Worm (Caenorhabditis elegans): ENCODE data around the gene F39G3.4.
A peak's percentile ranks its signal among the peaks of the same experiment; 100 is the strongest.

Gene F39G3.4

ce11 chrV:4720884-4721464 lies 3.6 kb upstream of the F39G3.4 start:
- TF ChIP-seq nhr-80 (tag; optimal IDR thresholded peaks at IDR 0.05) (peak; percentile 72), Y53G8AR.9 (GFP tag; conservative IDR thresholded peaks at IDR 0.05) (no peak)

ce11 chrV:4722314-4722713 lies 2.2 kb upstream of the F39G3.4 start, which contains the start of gene F39G3.5:
F39G3.5 (plus strand) TSS chrV:4722614.
- TF ChIP-seq snpc-1.3 (tag; optimal IDR thresholded peaks at IDR 0.05; ENCODE audit: insufficient read depth) (no peak), ceh-79 (tag; optimal IDR thresholded peaks at IDR 0.05) (no peak), F57A8.1 (GFP tag; optimal IDR thresholded peaks at IDR 0.05) (no peak), B0019.2 (GFP tag; conservative IDR thresholded peaks at IDR 0.05) (no peak), repo-1 (tag; optimal IDR thresholded peaks at IDR 0.05) (no peak), nhr-120 (GFP tag; IDR thresholded peaks at IDR 0.05) (no peak), attf-3 (GFP tag; conservative IDR thresholded peaks at IDR 0.05) (no peak), B0261.1 (tag; optimal IDR thresholded peaks at IDR 0.05) (no peak), F23B12.7 (tag; optimal IDR thresholded peaks at IDR 0.05; ENCODE audit: insufficient read depth) (no peak), nhr-27 (tag; optimal IDR thresholded peaks at IDR 0.05) (no peak), hrde-1 (tag; optimal IDR thresholded peaks at IDR 0.05; ENCODE audit: borderline replicate concordance) (no peak), mcd-1 (GFP tag; IDR thresholded peaks at IDR 0.05) (no peak), chd-7 (tag; optimal IDR thresholded peaks at IDR 0.05) (no peak), nfyb-1 (GFP tag; IDR thresholded peaks at IDR 0.05) (no peak), T07F8.4 (tag; optimal IDR thresholded peaks at IDR 0.05) (no peak), F52B5.7 (tag; optimal IDR thresholded peaks at IDR 0.05) (no peak), let-607 (tag; optimal IDR thresholded peaks at IDR 0.05) (no peak)

DNA sequence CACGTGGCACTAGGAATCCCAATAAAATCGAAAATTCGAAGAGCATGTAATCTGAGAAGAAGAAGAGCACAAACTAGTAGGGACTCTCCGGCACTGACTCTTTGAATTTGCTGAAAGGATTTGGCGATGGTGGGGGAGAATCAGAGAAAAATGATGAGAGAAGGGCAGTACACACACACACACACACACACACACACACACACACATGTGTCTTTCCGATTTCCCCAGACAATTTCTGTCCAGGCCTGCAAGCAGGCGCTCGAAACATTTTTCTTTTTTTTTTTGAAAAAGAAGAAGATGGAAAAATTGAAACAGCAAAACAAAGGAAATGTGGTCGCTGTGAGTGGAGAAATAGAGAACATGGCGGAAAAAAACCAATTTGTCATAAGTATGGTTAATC lies 5.5 kb downstream of the F39G3.4 start, which contains the start of gene tig-2:
TSS of gene tig-2 (minus strand) at position 87 of the 400 bp plus-strand sequence.
- TF ChIP-seq nfyb-1 (GFP tag; IDR thresholded peaks at IDR 0.05) (0 out of 2 replicates have a peak, but pooled peaks have one; percentile 22), cebp-1 (GFP tag; IDR thresholded peaks at IDR 0.05) (no peak), cebp-1 (tag; optimal IDR thresholded peaks at IDR 0.05) (peak; percentile 40), K11D2.4 (GFP tag; IDR thresholded peaks at IDR 0.05) (peak; percentile 52; the same call in 1 of the 2 replicates), somi-1 (GFP tag; optimal IDR thresholded peaks at IDR 0.05) (peak; percentile 63), ceh-100 (GFP tag; IDR thresholded peaks at IDR 0.05) (no peak), efl-1 (GFP tag; optimal IDR thresholded peaks at IDR 0.05) (no peak), ztf-26 (tag; optimal IDR thresholded peaks at IDR 0.05) (peak; percentile 38)

- TF ChIP-seq ztf-25 (GFP tag; IDR thresholded peaks at IDR 0.05) (no peak), T26A5.8 (tag; optimal IDR thresholded peaks at IDR 0.05) (no peak), ZK185.1 (tag; optimal IDR thresholded peaks at IDR 0.05; ENCODE audit: poor library complexity, severe bottlenecking) (peak; percentile 73), xnd-1 (tag; optimal IDR thresholded peaks at IDR 0.05) (peak; percentile 97), efl-1 (GFP tag; optimal IDR thresholded peaks at IDR 0.05) (peak; percentile 77), sea-2 (GFP tag; IDR thresholded peaks at IDR 0.05) (no peak), egl-18 (GFP tag; IDR thresholded peaks at IDR 0.05) (no peak), ceh-100 (GFP tag; IDR thresholded peaks at IDR 0.05) (no peak), nfyb-1 (GFP tag; IDR thresholded peaks at IDR 0.05) (no peak), sdz-38 (tag; optimal IDR thresholded peaks at IDR 0.05) (no peak), B0261.1 (tag; optimal IDR thresholded peaks at IDR 0.05) (no peak), ceh-40 (GFP tag; IDR thresholded peaks at IDR 0.05) (no peak), nhr-80 (tag; optimal IDR thresholded peaks at IDR 0.05) (peak; percentile 32), ztf-22 (GFP tag; optimal IDR thresholded peaks at IDR 0.05) (no peak), Y53G8AR.9 (GFP tag; conservative IDR thresholded peaks at IDR 0.05) (no peak), him-1 (tag; optimal IDR thresholded peaks at IDR 0.05) (peak; percentile 71), pha-4 (tag; optimal IDR thresholded peaks at IDR 0.05) (no peak), lir-1 (GFP tag; conservative IDR thresholded peaks at IDR 0.05) (peak; percentile 40; the same call in 1 of the 2 replicates), hsf-1 (GFP tag; IDR thresholded peaks at IDR 0.05) (peak; percentile 56; the same call in 1 of the 2 replicates), F57A8.1 (GFP tag; optimal IDR thresholded peaks at IDR 0.05) (no peak), D2030.7 (GFP tag; IDR thresholded peaks at IDR 0.05) (peak; percentile 82), dpff-1 (tag; optimal IDR thresholded peaks at IDR 0.05) (no peak)
Observed at ce11 chrV:4731154-4731961, 6.8 kb downstream of the F39G3.4 start, which contains the start of gene F39G3.3. F39G3.3 (plus strand) TSS chrV:4731911.

Data from whole organism, young adult.